Worm (Caenorhabditis elegans): Measurements from ENCODE around the gene K06H6.5.

Gene K06H6.5

ce11 chrV:532046-532445, 44.1 kb upstream of the K06H6.5 start, which contains the start of gene nhr-58 (continued):
- TF ChIP-seq jun-1 (tag; optimal IDR thresholded peaks at IDR 0.05): peak; percentile 85
- TF ChIP-seq lin-39 (tag; optimal IDR thresholded peaks at IDR 0.05): peak; percentile 29
- TF ChIP-seq R02D3.7 (tag; optimal IDR thresholded peaks at IDR 0.05): no peak

- TF ChIP-seq ceh-28 (tag; optimal IDR thresholded peaks at IDR 0.05): peak; percentile 53
- TF ChIP-seq lsy-12 (tag; optimal IDR thresholded peaks at IDR 0.05): no peak
- no peak for TF ChIP-seq jun-1 (tag; optimal IDR thresholded peaks at IDR 0.05)
- peak; percentile 18 for TF ChIP-seq hmg-11 (tag; optimal IDR thresholded peaks at IDR 0.05)
- no peak for TF ChIP-seq fos-1 (tag; optimal IDR thresholded peaks at IDR 0.05)
- TF ChIP-seq ceh-82 (tag; optimal IDR thresholded peaks at IDR 0.05): no peak
- TF ChIP-seq pha-4 (tag; optimal IDR thresholded peaks at IDR 0.05): no peak
- TF ChIP-seq ceh-16 (tag; optimal IDR thresholded peaks at IDR 0.05): no peak
- TF ChIP-seq elt-3 (tag; optimal IDR thresholded peaks at IDR 0.05): peak in 1 of 3 experiments; percentile 58
- no peak for TF ChIP-seq nhr-28 (tag; optimal IDR thresholded peaks at IDR 0.05)
- no peak for TF ChIP-seq mdl-1 (tag; optimal IDR thresholded peaks at IDR 0.05)
- TF ChIP-seq zag-1 (tag; optimal IDR thresholded peaks at IDR 0.05): no peak
- no peak for TF ChIP-seq sea-2 (GFP tag; optimal IDR thresholded peaks at IDR 0.05)
- no peak for TF ChIP-seq daf-12 (tag; optimal IDR thresholded peaks at IDR 0.05)
- TF ChIP-seq ceh-9 (tag; optimal IDR thresholded peaks at IDR 0.05): no peak
- no peak for TF ChIP-seq eor-1 (tag; optimal IDR thresholded peaks at IDR 0.05)
- TF ChIP-seq ztf-11 (tag; optimal IDR thresholded peaks at IDR 0.05): no peak
- TF ChIP-seq mml-1 (tag; optimal IDR thresholded peaks at IDR 0.05): no peak
- peak; percentile 14 for TF ChIP-seq egl-5 (tag; optimal IDR thresholded peaks at IDR 0.05)
- TF ChIP-seq R02D3.7 (tag; optimal IDR thresholded peaks at IDR 0.05): no peak
- no peak for TF ChIP-seq ama-1 (optimal IDR thresholded peaks at IDR 0.05)
- TF ChIP-seq tbx-2 (tag; optimal IDR thresholded peaks at IDR 0.05): no peak
- TF ChIP-seq fkh-2 (tag; optimal IDR thresholded peaks at IDR 0.05): no peak
- TF ChIP-seq nhr-11 (tag; optimal IDR thresholded peaks at IDR 0.05): no peak
- TF ChIP-seq unc-39 (tag; optimal IDR thresholded peaks at IDR 0.05): no peak
- TF ChIP-seq aly-2 (tag; optimal IDR thresholded peaks at IDR 0.05): no peak
- TF ChIP-seq snpc-4 (tag; optimal IDR thresholded peaks at IDR 0.05): no peak
- no peak for TF ChIP-seq lin-39 (tag; optimal IDR thresholded peaks at IDR 0.05)
- no peak for TF ChIP-seq nhr-43 (tag; optimal IDR thresholded peaks at IDR 0.05; ENCODE audit: poor library complexity, severe bottlenecking)
- TF ChIP-seq nhr-25 (tag; optimal IDR thresholded peaks at IDR 0.05): peak; percentile 28
- TF ChIP-seq nhr-23 (tag; optimal IDR thresholded peaks at IDR 0.05): peak; percentile 27
- no peak for TF ChIP-seq lin-15B (tag; optimal IDR thresholded peaks at IDR 0.05)
- peak; percentile 60 for TF ChIP-seq elt-2 (tag; optimal IDR thresholded peaks at IDR 0.05)
- TF ChIP-seq nhr-237 (tag; optimal IDR thresholded peaks at IDR 0.05): no peak
- no peak for TF ChIP-seq unc-62 (GFP tag; optimal IDR thresholded peaks at IDR 0.05)
- no peak for TF ChIP-seq ZK546.5 (tag; optimal IDR thresholded peaks at IDR 0.05)
- no peak for TF ChIP-seq elt-1 (tag; optimal IDR thresholded peaks at IDR 0.05)
- no peak for TF ChIP-seq nhr-67 (tag; optimal IDR thresholded peaks at IDR 0.05)
- TF ChIP-seq nhr-76 (tag; optimal IDR thresholded peaks at IDR 0.05): no peak
- TF ChIP-seq nfya-1 (tag; optimal IDR thresholded peaks at IDR 0.05; ENCODE audit: insufficient read depth): no peak
- TF ChIP-seq nhr-77 (tag; optimal IDR thresholded peaks at IDR 0.05): no peak
- peak; percentile 73 for TF ChIP-seq pqm-1 (tag; optimal IDR thresholded peaks at IDR 0.05)
- no peak for TF ChIP-seq ztf-4 (tag; optimal IDR thresholded peaks at IDR 0.05)
- no peak for TF ChIP-seq fkh-10 (GFP tag; optimal IDR thresholded peaks at IDR 0.05)
- no peak for TF ChIP-seq skn-1 (tag; optimal IDR thresholded peaks at IDR 0.05)
- TF ChIP-seq egl-27 (tag; optimal IDR thresholded peaks at IDR 0.05): no peak
- no peak for TF ChIP-seq nhr-12 (tag; optimal IDR thresholded peaks at IDR 0.05)
Observed at ce11 chrV:534176-534575, 42.0 kb upstream of the K06H6.5 start, which contains the start of gene nhr-132. TSS of gene nhr-132 (plus strand) at chrV:534446.

Measured in whole organism, L3 larva.